Worm (Caenorhabditis elegans): ENCODE data around the gene Y49E10.18.

DNA sequence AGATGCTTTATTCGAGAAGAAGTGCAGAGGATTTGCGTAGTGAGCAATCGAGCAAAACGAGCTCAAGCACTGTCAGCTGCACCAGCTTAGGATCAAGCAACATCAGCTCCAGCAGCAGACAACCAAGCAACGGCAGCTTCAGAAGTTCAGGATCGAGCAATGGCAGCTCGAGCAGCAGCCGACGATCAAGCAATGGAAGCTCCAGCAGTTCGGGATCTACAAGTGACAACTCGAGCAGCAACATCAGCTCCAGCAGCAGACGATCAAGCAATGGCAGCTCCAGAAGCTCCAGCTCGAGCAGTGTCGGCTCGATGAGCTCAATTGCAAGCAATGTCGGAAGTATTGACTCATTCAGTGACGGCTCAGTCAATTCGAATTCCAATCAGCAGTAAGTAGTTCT is 6.8 kb downstream of the Y49E10.18 start:
- TF ChIP-seq dmd-9 (GFP tag; IDR thresholded peaks at IDR 0.05), result no peak
- TF ChIP-seq lsy-2 (tag; optimal IDR thresholded peaks at IDR 0.05), result no peak
- no peak for TF ChIP-seq lir-3 (tag; optimal IDR thresholded peaks at IDR 0.05)
- TF ChIP-seq lin-13 (GFP tag; optimal IDR thresholded peaks at IDR 0.05), result no peak

Data from whole organism, L4 larva.